Worm (Caenorhabditis elegans) whole organism, L1 larva: ENCODE results near the gene col-146.

Experiments used
- skn-1 ChIP-seq: fragments of 150-350 bp; optimal IDR thresholded peaks from 2 replicates; lab custom pipeline; 2014; ENCODE audit warnings: missing biosample characterization, missing genetic modification characterization
- unc-62 ChIP-seq: fragments of 150-350 bp; optimal IDR thresholded peaks from 2 replicates; lab custom pipeline; 2014; ENCODE audit warnings: missing biosample characterization, missing genetic modification reagents, missing genetic modification characterization
- ztf-11 ChIP-seq, 2 experiments: sonication (generic microtip); optimal IDR thresholded peaks; 2 replicates each; lab custom pipeline; 2016 to 2017; ENCODE audit warnings: missing genetic modification characterization in 2 of 2, missing biosample characterization in 1 of 2, missing compliant biosample characterization in 1 of 2

- TF ChIP-seq skn-1 (tag; lab: Kevin White, UChicago) (no peak), ztf-11 (tag; optimal IDR thresholded peaks at IDR 0.05; lab: Kevin White, UChicago) (no peak), unc-62 (GFP tag; lab: Kevin White, UChicago) (no peak)
Observed at ce11 chrV:9663948-9664347, 34.2 kb downstream of the col-146 start.
